Fruit fly (Drosophila melanogaster): ENCODE data around the gene laf.

laf gene

dm6 chr3R:4846787-4847186 lies 31.5 kb downstream of the laf start (continued):
- TF ChIP-seq CG31441 (GFP tag; IDR thresholded peaks at IDR 0.05) (no peak), CG11560 (tag; IDR thresholded peaks at IDR 0.05) (no peak), pnt (GFP tag; optimal IDR thresholded peaks at IDR 0.05) (peak; percentile 11), CG4730 (GFP tag; IDR thresholded peaks at IDR 0.05) (no peak), CG8924 (tag; optimal IDR thresholded peaks at IDR 0.05) (peak; percentile 56), pzg (GFP tag; optimal IDR thresholded peaks at IDR 0.05) (no peak), sc (optimal IDR thresholded peaks at IDR 0.05) (no peak), sc (GFP tag; optimal IDR thresholded peaks at IDR 0.05) (peak; percentile 41), sd (tag; optimal IDR thresholded peaks at IDR 0.05) (no peak), org-1 (GFP tag; optimal IDR thresholded peaks at IDR 0.05) (no peak), toy (GFP tag; IDR thresholded peaks at IDR 0.05) (no peak), Hmx (GFP tag; optimal IDR thresholded peaks at IDR 0.05) (no peak), Gsc (GFP tag; IDR thresholded peaks at IDR 0.05) (no peak), Optix (GFP tag; IDR thresholded peaks at IDR 0.05) (peak; percentile 48; the same call in 2 of the 3 replicates), Hr51 (GFP tag; optimal IDR thresholded peaks at IDR 0.05) (no peak), bigmax (GFP tag; optimal IDR thresholded peaks at IDR 0.05) (no peak), MTF-1 (GFP tag; optimal IDR thresholded peaks at IDR 0.05; ENCODE audit: borderline replicate concordance) (no peak), CoRest (tag; optimal IDR thresholded peaks at IDR 0.05) (peak; percentile 53), so (GFP tag; IDR thresholded peaks at IDR 0.05) (no peak), HmgZ (tag; optimal IDR thresholded peaks at IDR 0.05) (no peak), esg (GFP tag; conservative IDR thresholded peaks at IDR 0.05) (peak; percentile 48), eyg (GFP tag; optimal IDR thresholded peaks at IDR 0.05) (no peak), CG1603 (tag; optimal IDR thresholded peaks at IDR 0.05) (peak; percentile 84), Dll (GFP tag; IDR thresholded peaks at IDR 0.05; ENCODE audit: partially characterized antibody) (no peak), pan (optimal IDR thresholded peaks at IDR 0.05) (no peak), pan (GFP tag; optimal IDR thresholded peaks at IDR 0.05 in 1 of 2, IDR thresholded peaks at IDR 0.05 in 1 of 2) (no peak), az2 (GFP tag; optimal IDR thresholded peaks at IDR 0.05) (peak; percentile 50), CG8281 (tag; optimal IDR thresholded peaks at IDR 0.05) (peak; percentile 77), Nf-YC (tag; optimal IDR thresholded peaks at IDR 0.05) (no peak), CG4707 (GFP tag; optimal IDR thresholded peaks at IDR 0.05) (no peak), CHES-1-like (GFP tag; optimal IDR thresholded peaks at IDR 0.05) (no peak), Oli (tag; optimal IDR thresholded peaks at IDR 0.05) (peak; percentile 52), ham (GFP tag; IDR thresholded peaks at IDR 0.05) (no peak), cad (GFP tag; optimal IDR thresholded peaks at IDR 0.05) (no peak), CG7745 (tag; optimal IDR thresholded peaks at IDR 0.05) (no peak), CkIIα-i1 (GFP tag; IDR thresholded peaks at IDR 0.05) (no peak), CG7987 (GFP tag; optimal IDR thresholded peaks at IDR 0.05) (no peak), CG3838 (GFP tag; optimal IDR thresholded peaks at IDR 0.05) (no peak), salm (tag; optimal IDR thresholded peaks at IDR 0.05) (no peak), ci (GFP tag; IDR thresholded peaks at IDR 0.05) (0 out of 3 replicates have a peak, but pooled peaks have one; percentile 20), Ets65A (GFP tag) (peak; percentile 88), wdn (GFP tag; IDR thresholded peaks at IDR 0.05) (no peak), Chrac-16 (GFP tag; optimal IDR thresholded peaks at IDR 0.05) (peak; percentile 27), Six4 (GFP tag; optimal IDR thresholded peaks at IDR 0.05) (peak; percentile 28), CG7928 (GFP tag; optimal IDR thresholded peaks at IDR 0.05) (no peak), zen (tag; optimal IDR thresholded peaks at IDR 0.05) (no peak), CG32772 (GFP tag; IDR thresholded peaks at IDR 0.05) (peak; percentile 35; the same call in 1 of the 2 replicates), CG4282 (GFP tag; optimal IDR thresholded peaks at IDR 0.05) (no peak), peb (GFP tag; IDR thresholded peaks at IDR 0.05) (peak; percentile 47; the same call in 1 of the 2 replicates), dm (GFP tag; optimal IDR thresholded peaks at IDR 0.05) (no peak), CG8290 (GFP tag; optimal IDR thresholded peaks at IDR 0.05) (no peak), CG8290 (tag; optimal IDR thresholded peaks at IDR 0.05) (no peak), Myb (GFP tag; optimal IDR thresholded peaks at IDR 0.05) (no peak)

All from whole organism, embryonic.